Worm (Caenorhabditis elegans) whole organism, L2 larva: Measurements from ENCODE around the gene F20A1.8.
"Not testable (repeated sequence)": the region's sequence is repeated elsewhere in the genome, so short reads cannot be mapped to it uniquely, and the experiment has no call there.

Source experiments
- C34F6.9 ChIP-seq: fragments of 150-350 bp; optimal IDR thresholded peaks from 2 replicates; lab custom pipeline; 2014; ENCODE audit warnings: missing biosample characterization, missing genetic modification characterization
- F13H6.1 ChIP-seq: sonication (generic microtip); optimal IDR thresholded peaks from 2 replicates; lab custom pipeline; 2016; ENCODE audit warnings: missing genetic modification characterization, missing compliant biosample characterization
- R02D3.7 ChIP-seq: fragments of 150-350 bp; optimal IDR thresholded peaks from 2 replicates; lab custom pipeline; 2014; ENCODE audit warnings: missing biosample characterization, missing genetic modification characterization
- Y55F3AM.14 ChIP-seq: fragments of 200-800 bp; sonication (Bioruptor generic); optimal IDR thresholded peaks from 2 replicates; lab custom pipeline; 2018; ENCODE audit warnings: mild to moderate bottlenecking, missing genetic modification characterization, missing compliant biosample characterization
- ZK546.5 ChIP-seq: sonication (generic microtip); optimal IDR thresholded peaks from 2 replicates; lab custom pipeline; 2017; ENCODE audit warnings: missing biosample characterization, missing genetic modification characterization
- alr-1 ChIP-seq: fragments of 150-350 bp; optimal IDR thresholded peaks from 2 replicates; lab custom pipeline; 2014; ENCODE audit warnings: missing biosample characterization, missing genetic modification characterization
- aly-2 ChIP-seq: fragments of 150-350 bp; optimal IDR thresholded peaks from 2 replicates; lab custom pipeline; 2014; ENCODE audit warnings: missing biosample characterization, missing genetic modification characterization
- ama-1 ChIP-seq: fragments of 150-350 bp; optimal IDR thresholded peaks from 2 replicates; lab custom pipeline; 2018; ENCODE audit warnings: inconsistent platforms
- blmp-1 ChIP-seq: sonication (generic microtip); optimal IDR thresholded peaks from 2 replicates; lab custom pipeline; 2017; ENCODE audit warnings: missing genetic modification characterization, mild to moderate bottlenecking, missing compliant biosample characterization, antibody characterized with exemption, moderate library complexity; ENCODE audit not compliant: insufficient read depth
- ceh-16 ChIP-seq: fragments of 150-350 bp; optimal IDR thresholded peaks from 2 replicates; lab custom pipeline; 2014; ENCODE audit warnings: missing biosample characterization, missing genetic modification characterization
- ceh-82 ChIP-seq: fragments of 150-350 bp; optimal IDR thresholded peaks from 2 replicates; lab custom pipeline; 2014; ENCODE audit warnings: missing biosample characterization, missing genetic modification characterization
- crh-2 ChIP-seq: sonication (generic microtip); optimal IDR thresholded peaks from 2 replicates; lab custom pipeline; 2017; ENCODE audit warnings: missing biosample characterization, missing genetic modification characterization
- dmd-4 ChIP-seq: sonication (generic microtip); optimal IDR thresholded peaks from 2 replicates; lab custom pipeline; 2017; ENCODE audit warnings: missing biosample characterization, missing genetic modification characterization
- egl-27 ChIP-seq: sonication (generic microtip); optimal IDR thresholded peaks from 3 replicates; lab custom pipeline; 2017; ENCODE audit warnings: missing biosample characterization, missing genetic modification reagents, missing genetic modification characterization
- elt-1 ChIP-seq: fragments of 150-350 bp; optimal IDR thresholded peaks from 2 replicates; lab custom pipeline; 2014; ENCODE audit warnings: missing biosample characterization, missing genetic modification characterization
- elt-3 ChIP-seq: sonication (generic microtip); optimal IDR thresholded peaks from 2 replicates; lab custom pipeline; 2017; ENCODE audit warnings: missing biosample characterization, missing genetic modification characterization
- fos-1 ChIP-seq: fragments of 150-350 bp; optimal IDR thresholded peaks from 2 replicates; lab custom pipeline; 2014; ENCODE audit warnings: missing biosample characterization, missing genetic modification characterization
- gmeb-1 ChIP-seq: fragments of 150-350 bp; optimal IDR thresholded peaks from 2 replicates; lab custom pipeline; 2014; ENCODE audit warnings: missing biosample characterization, missing genetic modification characterization
- lin-11 ChIP-seq: fragments of 150-350 bp; sonication (generic microtip); optimal IDR thresholded peaks from 2 replicates; lab custom pipeline; 2014; ENCODE audit warnings: missing biosample characterization, missing genetic modification characterization, inconsistent platforms, mixed read lengths
- lin-13 ChIP-seq: fragments of 150-350 bp; optimal IDR thresholded peaks from 2 replicates; lab custom pipeline; 2014; ENCODE audit warnings: missing biosample characterization, missing genetic modification reagents, missing genetic modification characterization
- mab-5 ChIP-seq: fragments of 150-350 bp; optimal IDR thresholded peaks from 2 replicates; lab custom pipeline; 2014; ENCODE audit warnings: missing biosample characterization, missing genetic modification characterization
- mbf-1 ChIP-seq: sonication (generic microtip); optimal IDR thresholded peaks from 2 replicates; lab custom pipeline; 2017; ENCODE audit warnings: missing biosample characterization, missing genetic modification characterization
- mdl-1 ChIP-seq, 2 experiments: fragments of 150-350 bp in 1 of 2; sonication (generic microtip) in 1 of 2; optimal IDR thresholded peaks; 2 replicates each; lab custom pipeline; 2017; ENCODE audit warnings: missing biosample characterization in 2 of 2, missing genetic modification characterization in 2 of 2
- nhr-10 ChIP-seq: sonication (generic microtip); optimal IDR thresholded peaks from 2 replicates; lab custom pipeline; 2017; ENCODE audit warnings: missing biosample characterization, missing genetic modification characterization
- nhr-11 ChIP-seq: fragments of 150-350 bp; optimal IDR thresholded peaks from 2 replicates; lab custom pipeline; 2014; ENCODE audit warnings: missing biosample characterization, missing genetic modification characterization
- nhr-12 ChIP-seq: fragments of 150-350 bp; optimal IDR thresholded peaks from 2 replicates; lab custom pipeline; 2014; ENCODE audit warnings: missing biosample characterization, missing genetic modification characterization
- nhr-129 ChIP-seq: fragments of 150-350 bp; optimal IDR thresholded peaks from 2 replicates; lab custom pipeline; 2014; ENCODE audit warnings: missing biosample characterization, missing genetic modification characterization
- nhr-21 ChIP-seq: fragments of 150-350 bp; optimal IDR thresholded peaks from 2 replicates; lab custom pipeline; 2014; ENCODE audit warnings: missing biosample characterization, missing genetic modification characterization
- nhr-23 ChIP-seq: fragments of 150-350 bp; optimal IDR thresholded peaks from 2 replicates; lab custom pipeline; 2014; ENCODE audit warnings: missing biosample characterization, missing genetic modification reagents, missing genetic modification characterization
- nhr-237 ChIP-seq: fragments of 150-350 bp; optimal IDR thresholded peaks from 2 replicates; lab custom pipeline; 2014; ENCODE audit warnings: missing biosample characterization, missing genetic modification characterization
- nhr-25 ChIP-seq: fragments of 150-350 bp; sonication (generic microtip); optimal IDR thresholded peaks from 3 replicates; lab custom pipeline; 2014; ENCODE audit warnings: missing biosample characterization, missing genetic modification characterization
- nhr-6 ChIP-seq: fragments of 150-350 bp; optimal IDR thresholded peaks from 2 replicates; lab custom pipeline; 2014; ENCODE audit warnings: missing biosample characterization, missing genetic modification characterization
- nhr-77 ChIP-seq: fragments of 150-350 bp; optimal IDR thresholded peaks from 2 replicates; lab custom pipeline; 2014; ENCODE audit warnings: missing biosample characterization, missing genetic modification characterization
- peb-1 ChIP-seq: fragments of 150-350 bp; optimal IDR thresholded peaks from 2 replicates; lab custom pipeline; 2014; ENCODE audit warnings: missing biosample characterization, missing genetic modification characterization
- sem-4 ChIP-seq: fragments of 150-350 bp; optimal IDR thresholded peaks from 2 replicates; lab custom pipeline; 2014; ENCODE audit warnings: missing biosample characterization, missing genetic modification reagents, missing genetic modification characterization
- skn-1 ChIP-seq: sonication (generic microtip); optimal IDR thresholded peaks from 2 replicates; lab custom pipeline; 2017; ENCODE audit warnings: missing biosample characterization, missing genetic modification characterization
- sma-3 ChIP-seq: sonication (generic microtip); optimal IDR thresholded peaks from 2 replicates; lab custom pipeline; 2016; ENCODE audit warnings: missing genetic modification reagents, missing genetic modification characterization, missing compliant biosample characterization
- sma-9 ChIP-seq, 2 experiments: fragments of 150-350 bp in 1 of 2; sonication (generic microtip) in 1 of 2; optimal IDR thresholded peaks; 2 replicates each; lab custom pipeline; 2014 to 2016; ENCODE audit warnings: missing genetic modification characterization in 2 of 2, mild to moderate bottlenecking in 1 of 2, missing biosample characterization in 1 of 2, missing compliant biosample characterization in 1 of 2, missing genetic modification reagents in 1 of 2, moderate library complexity in 1 of 2
- snpc-4 ChIP-seq: fragments of 150-350 bp; optimal IDR thresholded peaks from 2 replicates; lab custom pipeline; 2014; ENCODE audit warnings: missing biosample characterization, missing genetic modification characterization
- unc-39 ChIP-seq: fragments of 150-350 bp; optimal IDR thresholded peaks from 2 replicates; lab custom pipeline; 2014; ENCODE audit warnings: missing biosample characterization, missing genetic modification characterization
- unc-55 ChIP-seq: fragments of 150-350 bp; sonication (generic microtip); optimal IDR thresholded peaks from 3 replicates; lab custom pipeline; 2014; ENCODE audit warnings: missing biosample characterization, missing genetic modification reagents, missing genetic modification characterization
- unc-62 ChIP-seq: fragments of 150-350 bp; optimal IDR thresholded peaks from 2 replicates; lab custom pipeline; 2014; ENCODE audit warnings: missing biosample characterization, missing genetic modification reagents, missing genetic modification characterization
- zag-1 ChIP-seq: fragments of 150-350 bp; optimal IDR thresholded peaks from 2 replicates; lab custom pipeline; 2014; ENCODE audit warnings: missing biosample characterization, missing genetic modification characterization
- ztf-1 ChIP-seq: fragments of 200-800 bp; sonication (Bioruptor generic); conservative IDR thresholded peaks from 2 replicates; pipeline ENCODE4 v1.3.6; 2022; ENCODE audit warnings: missing genetic modification characterization, missing compliant biosample characterization
- ztf-11 ChIP-seq: sonication (generic microtip); optimal IDR thresholded peaks from 2 replicates; lab custom pipeline; 2017; ENCODE audit warnings: missing biosample characterization, missing genetic modification characterization
- ztf-4 ChIP-seq: fragments of 150-350 bp; optimal IDR thresholded peaks from 2 replicates; lab custom pipeline; 2014; ENCODE audit warnings: missing biosample characterization, missing genetic modification characterization

Gene F20A1.8

DNA sequence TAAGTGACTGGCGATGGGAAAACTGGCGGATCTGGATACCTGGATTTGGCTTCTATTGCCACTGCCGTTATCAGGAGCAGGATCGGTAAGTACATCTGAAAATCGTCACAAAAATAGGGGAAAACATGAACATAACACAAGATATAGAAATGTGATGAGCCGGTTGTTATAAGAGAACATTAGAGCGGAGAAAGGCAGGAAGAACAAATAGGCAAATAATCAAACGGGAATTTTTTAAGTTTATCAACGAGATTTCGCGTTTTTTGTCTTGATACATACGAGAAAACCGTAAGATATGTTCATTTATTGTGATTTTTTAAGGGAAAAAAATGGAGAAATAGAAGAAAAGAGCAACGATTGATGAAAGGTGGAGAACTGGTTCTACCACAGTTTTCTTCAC, 17.8 kb upstream of the F20A1.8 start, which contains the start of gene Y57E12AR.1:
Gene Y57E12AR.1, minus strand, starts transcription at position 101 of the 400 bp plus-strand sequence.
- TF ChIP-seq elt-1 (tag; lab: Kevin White, UChicago): no peak
- no peak for TF ChIP-seq unc-39 (tag; lab: Kevin White, UChicago)
- TF ChIP-seq nhr-25: no peak
- no peak for TF ChIP-seq mdl-1 (tag; optimal IDR thresholded peaks at IDR 0.05; lab: Kevin White, UChicago)
- TF ChIP-seq nhr-23 (tag; lab: Kevin White, UChicago): no peak
- TF ChIP-seq aly-2 (tag; lab: Kevin White, UChicago): no peak
- no peak for TF ChIP-seq ztf-1 (GFP tag; lab: Robert Waterston, UW)
- TF ChIP-seq alr-1 (tag; lab: Kevin White, UChicago): no peak
- TF ChIP-seq ZK546.5: no peak
- TF ChIP-seq ceh-82 (tag; lab: Kevin White, UChicago): no peak
- TF ChIP-seq unc-55 (GFP tag; lab: Kevin White, UChicago): no peak
- no peak for TF ChIP-seq nhr-21 (tag; lab: Kevin White, UChicago)
- no peak for TF ChIP-seq ztf-4 (tag; lab: Kevin White, UChicago)
- no peak for TF ChIP-seq lin-13 (GFP tag; lab: Kevin White, UChicago)
- no peak for TF ChIP-seq peb-1 (tag; lab: Kevin White, UChicago)
- TF ChIP-seq F13H6.1 (tag; lab: Kevin White, UChicago): no peak
- no peak for TF ChIP-seq fos-1 (tag; lab: Kevin White, UChicago)
- no peak for TF ChIP-seq nhr-11 (tag; lab: Kevin White, UChicago)
- TF ChIP-seq, all 48 proteins: peak for 0

- TF ChIP-seq sem-4, ztf-11, alr-1 (tag; lab: Kevin White, UChicago): not testable (repeated sequence)
These were observed 15.4 kb upstream of the F20A1.8 start, which contains the start of gene tmem-258 for ce11 chrV:7062790-7063189. Gene tmem-258 (plus strand): TSS chrV:7063174.

DNA sequence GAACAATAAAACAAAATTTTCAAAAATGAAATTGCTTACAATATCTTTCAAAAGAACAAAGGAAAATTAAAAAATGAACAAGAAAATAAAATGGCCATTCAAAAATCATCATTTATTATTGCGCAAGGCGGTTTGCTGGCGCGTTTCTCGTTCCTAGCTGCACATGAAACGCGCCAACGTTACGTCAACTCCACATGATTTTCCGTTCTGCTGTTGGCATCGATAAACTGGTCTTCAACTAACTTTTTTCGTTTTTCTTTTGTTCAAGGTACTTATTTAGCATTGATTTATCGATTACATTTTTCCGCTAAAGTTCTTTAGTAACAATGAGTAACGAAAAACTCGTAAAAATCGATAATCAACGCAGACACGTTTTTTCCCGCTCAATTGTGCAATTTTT, 13.0 kb upstream of the F20A1.8 start, which contains the start of the genes Y57E12AL.6 and Y57E12AL.1:
Gene Y57E12AL.6, minus strand, starts transcription at position 75 of the 400 bp plus-strand sequence.
Gene Y57E12AL.1, plus strand, starts transcription at position 135 of the 400 bp plus-strand sequence.
- TF ChIP-seq mbf-1 (tag; lab: Kevin White, UChicago) (no peak), unc-62 (GFP tag; lab: Kevin White, UChicago) (no peak), peb-1 (tag; lab: Kevin White, UChicago) (no peak), nhr-129 (tag; lab: Kevin White, UChicago) (peak; percentile 91), ama-1 (lab: Kevin White, UChicago) (no peak), mab-5 (tag; lab: Kevin White, UChicago) (peak; percentile 37), ztf-1 (GFP tag; lab: Robert Waterston, UW) (no peak), sma-3 (peak; percentile 80), nhr-25 (peak; percentile 91), nhr-77 (no peak), ceh-16 (tag; lab: Kevin White, UChicago) (no peak), nhr-21 (tag; lab: Kevin White, UChicago) (peak; percentile 73), lin-13 (GFP tag; lab: Kevin White, UChicago) (peak; percentile 73), ZK546.5 (no peak), nhr-6 (tag; lab: Kevin White, UChicago) (peak; percentile 75), gmeb-1 (tag; lab: Kevin White, UChicago) (peak; percentile 86), egl-27 (peak; percentile 49), nhr-12 (tag; lab: Kevin White, UChicago) (no peak), nhr-23 (tag; lab: Kevin White, UChicago) (no peak), skn-1 (tag; lab: Kevin White, UChicago) (peak; percentile 67), sem-4 (tag; lab: Kevin White, UChicago) (peak; percentile 79), ztf-11 (tag; lab: Kevin White, UChicago) (no peak), alr-1 (tag; lab: Kevin White, UChicago) (no peak), Y55F3AM.14 (no peak), nhr-237 (tag; lab: Kevin White, UChicago) (peak; percentile 28), dmd-4 (tag; lab: Kevin White, UChicago) (no peak), mdl-1 (tag; optimal IDR thresholded peaks at IDR 0.05; lab: Kevin White, UChicago) (peak in 1 of 2 experiments; percentile 31), lin-11 (tag; lab: Kevin White, UChicago) (peak; percentile 51), fos-1 (tag; lab: Kevin White, UChicago) (peak; percentile 51), blmp-1 (peak; percentile 36), aly-2 (tag; lab: Kevin White, UChicago) (no peak), crh-2 (tag; lab: Kevin White, UChicago) (peak; percentile 92), ceh-82 (tag; lab: Kevin White, UChicago) (no peak), zag-1 (tag; lab: Kevin White, UChicago) (peak; percentile 17), nhr-10 (tag; lab: Kevin White, UChicago) (no peak), elt-3 (tag; lab: Kevin White, UChicago) (no peak), nhr-11 (tag; lab: Kevin White, UChicago) (no peak), F13H6.1 (tag; lab: Kevin White, UChicago) (peak; percentile 83), snpc-4 (tag; lab: Kevin White, UChicago) (peak; percentile 60), unc-55 (GFP tag; lab: Kevin White, UChicago) (peak; percentile 79), R02D3.7 (tag; lab: Kevin White, UChicago) (peak; percentile 7), sma-9 (GFP tag; optimal IDR thresholded peaks at IDR 0.05; lab: Kevin White, UChicago) (peak; percentile 88), sma-9 (tag; optimal IDR thresholded peaks at IDR 0.05; lab: Kevin White, UChicago) (no peak), ztf-4 (tag; lab: Kevin White, UChicago) (peak; percentile 77), elt-1 (tag; lab: Kevin White, UChicago) (no peak), C34F6.9 (tag; lab: Kevin White, UChicago) (peak; percentile 93)
